Worm (Caenorhabditis elegans) whole organism, L1 larva: ENCODE results near the gene T10B10.8.
A peak's percentile ranks its signal among the peaks of the same experiment; 100 is the strongest.

Experiments used
- egl-13 ChIP-seq: sonication (generic microtip); optimal IDR thresholded peaks from 2 replicates; lab custom pipeline; 2016; ENCODE audit warnings: missing genotype, missing genetic modification reagents, missing genetic modification characterization, missing compliant biosample characterization
- nhr-76 ChIP-seq: sonication (generic microtip); optimal IDR thresholded peaks from 2 replicates; lab custom pipeline; 2017; ENCODE audit warnings: missing biosample characterization, missing genetic modification characterization
- skn-1 ChIP-seq: fragments of 150-350 bp; optimal IDR thresholded peaks from 2 replicates; lab custom pipeline; 2014; ENCODE audit warnings: missing biosample characterization, missing genetic modification characterization
- zag-1 ChIP-seq: fragments of 150-350 bp; optimal IDR thresholded peaks from 2 replicates; lab custom pipeline; 2014; ENCODE audit warnings: missing biosample characterization, missing genetic modification characterization
- ztf-4 ChIP-seq: fragments of 150-350 bp; optimal IDR thresholded peaks from 2 replicates; lab custom pipeline; 2014; ENCODE audit warnings: missing biosample characterization, missing genetic modification characterization

ce11 chrX:15173303-15173904 lies 7.4 kb upstream of the T10B10.8 start, which contains the start of gene ucr-2.2:
- TF ChIP-seq zag-1 (tag; lab: Kevin White, UChicago) (no peak), egl-13 (tag; lab: Kevin White, UChicago) (peak; percentile 78), nhr-76 (tag; lab: Kevin White, UChicago) (no peak), skn-1 (tag; lab: Kevin White, UChicago) (peak; percentile 85), ztf-4 (tag; lab: Kevin White, UChicago) (peak; percentile 64)
